Worm (Caenorhabditis elegans) whole organism, young adult: ENCODE results near the gene umps-1.

Experiments
- D2030.7 ChIP-seq: fragments of 200-800 bp; sonication (Bioruptor generic); IDR thresholded peaks from 2 replicates; pipeline ENCODE4 v1.3.6; 2022; ENCODE audit warnings: missing genetic modification reagents, missing genetic modification characterization, missing compliant biosample characterization
- Y79H2A.3 ChIP-seq: fragments of 200-800 bp; sonication (Bioruptor generic); conservative IDR thresholded peaks from 2 replicates; pipeline ENCODE4 v1.3.6; 2022; ENCODE audit warnings: missing genetic modification reagents, missing genetic modification characterization, missing compliant biosample characterization
- cebp-2 ChIP-seq: fragments of 200-800 bp; sonication (Bioruptor generic); IDR thresholded peaks from 2 replicates; pipeline ENCODE4 v1.3.6; 2022; ENCODE audit warnings: missing genetic modification characterization, missing compliant biosample characterization
- dpl-1 ChIP-seq: fragments of 150-350 bp; optimal IDR thresholded peaks from 2 replicates; lab custom pipeline; 2014; ENCODE audit warnings: missing biosample characterization, missing genetic modification reagents, missing genetic modification characterization
- ekl-4 ChIP-seq: fragments of 200-800 bp; sonication (Bioruptor generic); IDR thresholded peaks from 2 replicates; pipeline ENCODE4 v1.3.6; 2022; ENCODE audit warnings: missing genetic modification reagents, missing genetic modification characterization, missing compliant biosample characterization
- let-607 ChIP-seq, 2 experiments: fragments of 200-800 bp in 1 of 2; sonication (Bioruptor generic) in 1 of 2; sonication (generic microtip) in 1 of 2; optimal IDR thresholded peaks; 2 replicates each; lab custom pipeline; 2016 to 2018; ENCODE audit warnings: mild to moderate bottlenecking in 2 of 2, missing compliant biosample characterization in 2 of 2, missing genetic modification characterization in 2 of 2, moderate library complexity in 2 of 2, missing genotype in 1 of 2
- madf-3 ChIP-seq: fragments of 200-800 bp; sonication (Bioruptor generic); IDR thresholded peaks from 2 replicates; pipeline ENCODE4 v1.3.6; 2022; ENCODE audit warnings: missing genetic modification reagents, missing genetic modification characterization, missing compliant biosample characterization
- pha-4 ChIP-seq: fragments of 150-350 bp; sonication (generic microtip); optimal IDR thresholded peaks from 2 replicates; lab custom pipeline; 2014; ENCODE audit warnings: missing biosample characterization, missing genetic modification reagents, missing genetic modification characterization
- rcor-1 ChIP-seq: fragments of 200-800 bp; sonication (Bioruptor generic); IDR thresholded peaks from 2 replicates; pipeline ENCODE4 v1.3.6; 2022; ENCODE audit warnings: missing genetic modification reagents, missing genetic modification characterization, missing compliant biosample characterization
- rpc-1 ChIP-seq, 2 experiments: fragments of 150-350 bp in 1 of 2; sonication (generic microtip) in 1 of 2; optimal IDR thresholded peaks; 2 replicates each; lab custom pipeline; 2014 to 2018; ENCODE audit warnings: missing biosample characterization in 1 of 2, missing genetic modification characterization in 1 of 2, missing genetic modification reagents in 1 of 2, missing genotype in 1 of 2
- sdz-38 ChIP-seq: sonication (generic microtip); optimal IDR thresholded peaks from 2 replicates; lab custom pipeline; 2016; ENCODE audit warnings: missing genotype, missing genetic modification characterization, missing compliant biosample characterization
- snpc-1.3 ChIP-seq: sonication (generic microtip); optimal IDR thresholded peaks from 2 replicates; lab custom pipeline; 2017; ENCODE audit warnings: missing genetic modification characterization, mild to moderate bottlenecking, missing compliant biosample characterization, antibody characterized with exemption, moderate library complexity, missing genotype, missing genetic modification reagents; ENCODE audit not compliant: insufficient read depth
- snpc-4 ChIP-seq, 5 experiments: fragments of 150-350 bp in 1 of 5; sonication (generic microtip) in 4 of 5; optimal IDR thresholded peaks; 2 replicates each; lab custom pipeline; 2014 to 2018; ENCODE audit warnings: missing genetic modification characterization in 5 of 5, missing biosample characterization in 3 of 5, antibody characterized with exemption in 2 of 5, mild to moderate bottlenecking in 2 of 5, missing compliant biosample characterization in 2 of 5, missing genotype in 2 of 5, moderate library complexity in 2 of 5, missing genetic modification reagents in 1 of 5
- ztf-18 ChIP-seq: sonication (generic microtip); optimal IDR thresholded peaks from 2 replicates; lab custom pipeline; 2016; ENCODE audit warnings: missing genotype, mild to moderate bottlenecking, missing genetic modification characterization, missing compliant biosample characterization

ce11 chrIII:10381473-10381872 is 24.0 kb upstream of the umps-1 start, which contains the start of gene C38H2.2:
- TF ChIP-seq ekl-4 (no peak), rpc-1 (optimal IDR thresholded peaks at IDR 0.05; lab: Kevin White, UChicago) (no peak), rpc-1 (tag; optimal IDR thresholded peaks at IDR 0.05; lab: Kevin White, UChicago) (no peak), ztf-18 (no peak), dpl-1 (GFP tag; lab: Kevin White, UChicago) (no peak), madf-3 (GFP tag; lab: Robert Waterston, UW) (no peak), Y79H2A.3 (GFP tag; lab: Robert Waterston, UW) (no peak), snpc-1.3 (tag; lab: Kevin White, UChicago) (no peak), D2030.7 (GFP tag; lab: Robert Waterston, UW) (no peak), pha-4 (tag; lab: Kevin White, UChicago) (no peak), sdz-38 (tag; lab: Kevin White, UChicago) (no peak), snpc-4 (GFP tag; optimal IDR thresholded peaks at IDR 0.05; lab: Kevin White, UChicago) (no peak), snpc-4 (tag; optimal IDR thresholded peaks at IDR 0.05; lab: Kevin White, UChicago) (no peak), rcor-1 (GFP tag; lab: Robert Waterston, UW) (no peak), let-607 (tag; optimal IDR thresholded peaks at IDR 0.05; lab: Kevin White, UChicago) (no peak), cebp-2 (GFP tag; lab: Robert Waterston, UW) (no peak)
